Worm (Caenorhabditis elegans): ENCODE measurements around the gene ncx-10.

ncx-10 gene

ce11 chrV:7888036-7888435 is 44.9 kb downstream of the ncx-10 start:
- TF ChIP-seq lin-13 (tag; optimal IDR thresholded peaks at IDR 0.05) (no peak), elt-1 (tag; optimal IDR thresholded peaks at IDR 0.05; ENCODE audit: borderline replicate concordance, insufficient read depth) (no peak), blmp-1 (tag; optimal IDR thresholded peaks at IDR 0.05) (no peak), nhr-2 (tag; optimal IDR thresholded peaks at IDR 0.05) (no peak), unc-120 (tag; optimal IDR thresholded peaks at IDR 0.05; ENCODE audit: poor library complexity, severe bottlenecking) (no peak), flh-1 (GFP tag; optimal IDR thresholded peaks at IDR 0.05) (no peak), pha-4 (tag; optimal IDR thresholded peaks at IDR 0.05) (no peak), ceh-83 (GFP tag; optimal IDR thresholded peaks at IDR 0.05) (no peak), ztf-11 (tag; optimal IDR thresholded peaks at IDR 0.05) (no peak), drap-1 (GFP tag; optimal IDR thresholded peaks at IDR 0.05) (no peak), lin-32 (GFP tag; optimal IDR thresholded peaks at IDR 0.05) (no peak), unc-39 (tag; optimal IDR thresholded peaks at IDR 0.05) (no peak), elt-3 (tag; optimal IDR thresholded peaks at IDR 0.05) (no peak), ces-1 (GFP tag; optimal IDR thresholded peaks at IDR 0.05) (no peak), zip-8 (tag; optimal IDR thresholded peaks at IDR 0.05) (no peak), bed-3 (GFP tag; optimal IDR thresholded peaks at IDR 0.05) (no peak), unc-62 (GFP tag; optimal IDR thresholded peaks at IDR 0.05) (no peak)

ce11 chrV:7884441-7884840 is 48.5 kb downstream of the ncx-10 start:
- TF ChIP-seq ceh-43 (GFP tag; optimal IDR thresholded peaks at IDR 0.05) = no peak
- peak; percentile 27 for TF ChIP-seq ces-1 (GFP tag; optimal IDR thresholded peaks at IDR 0.05)
- TF ChIP-seq ham-2 (GFP tag; optimal IDR thresholded peaks at IDR 0.05) = no peak
